Fruit fly (Drosophila melanogaster) Kc167 (cell line): ENCODE measurements around the gene Cyp4g15.

ENCODE experiments used
- Myc ChIP-seq: fragments of >200 bp; optimal IDR thresholded peaks from 2 replicates; lab custom pipeline; 2017; ENCODE audit warnings: missing external identifiers
- Sin3A ChIP-seq: fragments of >200 bp; optimal IDR thresholded peaks from 2 replicates; lab custom pipeline; 2018; ENCODE audit warnings: missing external identifiers
- h ChIP-seq: fragments of >200 bp; optimal IDR thresholded peaks from 3 replicates; lab custom pipeline; 2018; ENCODE audit warnings: missing external identifiers
- psq ChIP-seq: fragments of >200 bp; optimal IDR thresholded peaks from 2 replicates; lab custom pipeline; 2017; ENCODE audit warnings: missing external identifiers

- TF ChIP-seq psq (lab: Kevin White, UChicago) (no peak), Sin3A (lab: Kevin White, UChicago) (no peak), h (lab: Kevin White, UChicago) (no peak), Myc (lab: Kevin White, UChicago) (no peak)
These were observed 23.2 kb upstream of the Cyp4g15 start for dm6 chrX:11453638-11454037.
